Worm (Caenorhabditis elegans): ENCODE data around the gene unc-112.

DNA sequence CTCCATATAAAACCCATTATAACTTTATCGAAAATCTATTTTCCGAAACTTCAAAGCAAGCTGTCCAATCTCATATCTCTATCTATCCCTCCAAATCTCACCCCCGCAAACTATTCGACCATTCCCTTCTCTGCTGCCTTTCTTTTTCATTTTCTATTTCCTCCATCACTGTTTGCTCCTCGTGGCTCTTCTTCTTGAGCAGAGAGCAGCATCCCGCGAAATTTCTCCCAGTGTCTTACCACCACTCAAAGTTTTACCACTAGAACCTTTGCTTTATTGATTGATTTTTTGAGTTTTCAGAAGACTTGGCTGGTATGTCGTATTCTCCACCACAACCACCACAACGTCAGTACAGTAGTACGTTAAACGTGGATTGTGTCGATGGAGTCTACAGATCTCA, 32.9 kb upstream of the unc-112 start, which contains the start of gene oig-3:
- TF ChIP-seq nhr-11 (tag; optimal IDR thresholded peaks at IDR 0.05) (no peak), ceh-8 (GFP tag; optimal IDR thresholded peaks at IDR 0.05) (no peak), nhr-77 (tag; optimal IDR thresholded peaks at IDR 0.05) (no peak), blmp-1 (tag; optimal IDR thresholded peaks at IDR 0.05) (no peak), nhr-28 (tag; optimal IDR thresholded peaks at IDR 0.05) (no peak), egl-27 (tag; optimal IDR thresholded peaks at IDR 0.05) (no peak), ztf-4 (tag; optimal IDR thresholded peaks at IDR 0.05) (no peak), lir-3 (tag; optimal IDR thresholded peaks at IDR 0.05; ENCODE audit: poor library complexity) (no peak), ztf-11 (tag; optimal IDR thresholded peaks at IDR 0.05) (no peak)

Data from whole organism, L1 larva.